Worm (Caenorhabditis elegans): Measurements from ENCODE around the gene Y116F11B.13.

Y116F11B.13 gene

DNA sequence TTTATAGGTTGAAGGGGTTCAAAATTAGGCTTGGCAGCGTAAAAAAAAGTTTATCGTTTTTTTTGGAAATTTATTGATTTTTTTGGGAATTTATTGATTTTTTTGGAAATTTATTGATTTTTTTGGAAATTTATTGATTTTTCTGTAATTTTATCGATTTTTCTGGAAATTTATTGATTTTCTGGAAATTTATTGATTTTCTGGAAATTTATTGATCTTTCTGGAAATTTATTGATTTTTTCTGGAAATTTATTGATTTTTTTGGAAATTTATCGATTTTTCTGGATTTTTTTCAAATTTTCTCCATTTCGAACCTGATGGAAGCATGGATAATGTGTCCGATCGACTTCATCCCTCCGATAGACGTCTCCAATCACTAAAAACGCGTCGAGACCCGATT, 21.8 kb downstream of the Y116F11B.13 start:
- TF ChIP-seq ham-2 (GFP tag; optimal IDR thresholded peaks at IDR 0.05) (no peak), lsy-2 (tag; optimal IDR thresholded peaks at IDR 0.05) (no peak), elt-1 (tag; optimal IDR thresholded peaks at IDR 0.05; ENCODE audit: borderline replicate concordance, insufficient read depth) (no peak), nhr-76 (tag; optimal IDR thresholded peaks at IDR 0.05) (no peak), hlh-1 (tag; optimal IDR thresholded peaks at IDR 0.05) (no peak), nhr-28 (tag; optimal IDR thresholded peaks at IDR 0.05) (no peak), bed-3 (GFP tag; optimal IDR thresholded peaks at IDR 0.05) (no peak), ztf-11 (tag; optimal IDR thresholded peaks at IDR 0.05) (no peak), unc-39 (tag; optimal IDR thresholded peaks at IDR 0.05) (no peak), elt-3 (tag; optimal IDR thresholded peaks at IDR 0.05) (no peak), snpc-4 (tag; optimal IDR thresholded peaks at IDR 0.05) (no peak)

DNA sequence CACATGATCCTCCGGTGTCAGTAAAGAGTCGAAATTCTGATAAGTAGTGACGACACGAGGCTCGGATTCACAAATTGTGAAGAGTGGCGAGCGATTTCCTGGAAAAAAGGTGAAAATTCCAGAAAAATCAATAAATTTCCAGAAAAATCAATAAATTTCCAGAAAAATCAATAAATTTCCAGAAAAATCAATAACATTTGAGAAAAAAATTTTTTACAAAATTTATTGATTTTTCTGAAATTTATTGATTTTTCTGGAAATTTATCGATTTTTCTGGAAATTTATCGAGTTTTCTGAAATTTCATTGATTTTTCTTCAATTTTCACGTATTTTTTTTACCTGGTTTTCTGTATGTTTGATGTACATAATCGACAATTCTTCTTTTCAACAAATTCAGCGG, 23.0 kb downstream of the Y116F11B.13 start:
- TF ChIP-seq pha-4 (tag; optimal IDR thresholded peaks at IDR 0.05) (no peak), sem-2 (GFP tag; optimal IDR thresholded peaks at IDR 0.05) (no peak)

DNA sequence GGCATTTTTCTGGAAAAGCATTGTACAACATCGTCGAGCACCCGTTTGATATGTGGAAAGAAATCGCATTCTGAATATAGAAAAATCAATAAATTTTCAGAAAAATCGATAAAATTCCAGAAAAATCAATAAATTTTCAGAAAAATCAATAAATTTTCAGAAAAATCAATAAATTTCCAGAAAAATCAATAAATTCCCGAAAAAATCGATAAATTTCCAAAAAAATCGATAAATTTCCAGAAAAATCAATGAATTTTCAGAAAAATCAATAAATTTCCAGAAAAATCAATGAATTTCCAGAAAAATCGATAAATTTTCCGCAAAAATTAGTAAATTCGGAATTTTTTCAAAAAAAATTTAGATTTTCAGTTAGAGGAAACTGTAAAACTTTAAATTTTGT, 24.3 kb downstream of the Y116F11B.13 start, which contains the start of gene fars-2:
Gene fars-2 (minus strand): TSS at position 70 of the 400 bp plus-strand sequence.
- TF ChIP-seq lin-32 (GFP tag; optimal IDR thresholded peaks at IDR 0.05), result no peak

DNA sequence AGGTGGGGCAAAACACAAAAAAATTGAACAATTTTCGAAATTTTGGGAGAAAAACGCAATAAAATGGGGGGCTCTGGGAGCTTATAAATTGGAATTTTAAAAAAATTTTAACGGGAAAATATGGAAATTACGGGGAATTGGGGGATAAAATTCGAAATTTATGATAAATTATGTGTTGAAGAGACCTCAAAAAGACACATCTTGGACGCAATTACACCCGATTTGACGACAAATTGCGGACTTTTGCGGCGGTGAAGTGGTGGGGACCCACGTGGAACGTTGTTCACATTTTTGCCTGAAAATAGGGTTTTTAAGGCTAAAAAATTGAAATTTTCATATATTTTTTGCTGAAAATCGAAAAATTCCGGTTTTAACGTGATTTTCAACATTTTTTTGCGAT, 25.8 kb downstream of the Y116F11B.13 start:
- no peak for TF ChIP-seq nhr-12 (tag; optimal IDR thresholded peaks at IDR 0.05)
- TF ChIP-seq mep-1 (tag; optimal IDR thresholded peaks at IDR 0.05), result no peak
- no peak for TF ChIP-seq sptf-1 (tag; optimal IDR thresholded peaks at IDR 0.05)
- TF ChIP-seq ztf-11 (tag; optimal IDR thresholded peaks at IDR 0.05), result no peak
- no peak for TF ChIP-seq cnd-1 (tag; optimal IDR thresholded peaks at IDR 0.05)
- TF ChIP-seq lin-32 (GFP tag; optimal IDR thresholded peaks at IDR 0.05), result no peak
- TF ChIP-seq nhr-2 (tag; optimal IDR thresholded peaks at IDR 0.05), result no peak
- no peak for TF ChIP-seq pha-4 (tag; optimal IDR thresholded peaks at IDR 0.05)
- TF ChIP-seq nhr-76 (tag; optimal IDR thresholded peaks at IDR 0.05), result no peak
- TF ChIP-seq unc-120 (tag; optimal IDR thresholded peaks at IDR 0.05; ENCODE audit: poor library complexity, severe bottlenecking), result no peak
- no peak for TF ChIP-seq lsy-2 (tag; optimal IDR thresholded peaks at IDR 0.05)
- TF ChIP-seq hlh-1 (tag; optimal IDR thresholded peaks at IDR 0.05), result no peak
- no peak for TF ChIP-seq bed-3 (GFP tag; optimal IDR thresholded peaks at IDR 0.05)

DNA sequence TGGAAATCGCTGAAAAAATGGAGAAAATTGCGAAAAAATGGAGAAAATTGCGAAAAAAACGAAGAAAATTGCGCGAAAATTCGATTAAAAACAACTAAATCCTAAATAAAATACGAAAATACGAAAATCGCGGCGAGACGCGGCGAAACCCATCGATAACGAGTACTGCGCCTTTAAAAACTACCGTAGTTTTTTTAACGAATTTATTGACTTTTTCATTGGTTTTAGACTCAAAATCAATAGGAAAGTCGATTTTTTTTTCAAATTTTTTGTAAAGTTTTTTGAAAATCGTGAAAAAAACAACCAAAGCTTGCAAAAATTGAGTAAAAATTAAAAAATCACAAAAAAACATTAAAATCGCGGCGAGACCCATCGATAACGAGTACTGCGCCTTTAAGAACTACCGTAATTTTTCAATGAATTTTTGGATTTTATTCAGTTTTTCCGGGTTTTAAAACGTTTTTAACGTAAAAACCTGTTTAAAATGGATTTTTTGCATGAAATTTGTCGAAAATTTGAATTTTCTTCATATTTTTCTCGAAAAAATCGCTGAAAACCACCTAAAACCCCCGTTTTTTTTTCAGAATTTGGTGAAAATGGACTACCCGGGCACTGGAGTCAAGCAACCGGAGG, 33.1 kb downstream of the Y116F11B.13 start, which contains the start of the genes chk-2 and Y60A3A.19:
Gene chk-2 (minus strand): TSS at position 51 of the 633 bp plus-strand sequence.
Gene Y60A3A.19 (plus strand): TSS at position 583 of the 633 bp plus-strand sequence.
- TF ChIP-seq mep-1 (tag; optimal IDR thresholded peaks at IDR 0.05), result no peak
- TF ChIP-seq ztf-11 (tag; optimal IDR thresholded peaks at IDR 0.05), result no peak
- no peak for TF ChIP-seq pha-4 (tag; optimal IDR thresholded peaks at IDR 0.05)
- TF ChIP-seq lin-13 (tag; optimal IDR thresholded peaks at IDR 0.05), result no peak
- no peak for TF ChIP-seq nhr-76 (tag; optimal IDR thresholded peaks at IDR 0.05)
- TF ChIP-seq blmp-1 (tag; optimal IDR thresholded peaks at IDR 0.05), result no peak
- TF ChIP-seq lin-32 (GFP tag; optimal IDR thresholded peaks at IDR 0.05), result no peak
- no peak for TF ChIP-seq sptf-1 (tag; optimal IDR thresholded peaks at IDR 0.05)
- TF ChIP-seq elt-3 (tag; optimal IDR thresholded peaks at IDR 0.05), result no peak
- TF ChIP-seq drap-1 (GFP tag; optimal IDR thresholded peaks at IDR 0.05), result no peak
- no peak for TF ChIP-seq unc-120 (tag; optimal IDR thresholded peaks at IDR 0.05; ENCODE audit: poor library complexity, severe bottlenecking)
- no peak for TF ChIP-seq lsy-2 (tag; optimal IDR thresholded peaks at IDR 0.05)
- TF ChIP-seq nhr-237 (tag; optimal IDR thresholded peaks at IDR 0.05), result no peak
- TF ChIP-seq nhr-2 (tag; optimal IDR thresholded peaks at IDR 0.05), result no peak
- no peak for TF ChIP-seq zip-8 (tag; optimal IDR thresholded peaks at IDR 0.05)
- TF ChIP-seq ceh-83 (GFP tag; optimal IDR thresholded peaks at IDR 0.05), result no peak
- no peak for TF ChIP-seq unc-39 (tag; optimal IDR thresholded peaks at IDR 0.05)
- no peak for TF ChIP-seq ceh-43 (GFP tag; optimal IDR thresholded peaks at IDR 0.05)
- TF ChIP-seq ces-1 (GFP tag; optimal IDR thresholded peaks at IDR 0.05), result no peak

DNA sequence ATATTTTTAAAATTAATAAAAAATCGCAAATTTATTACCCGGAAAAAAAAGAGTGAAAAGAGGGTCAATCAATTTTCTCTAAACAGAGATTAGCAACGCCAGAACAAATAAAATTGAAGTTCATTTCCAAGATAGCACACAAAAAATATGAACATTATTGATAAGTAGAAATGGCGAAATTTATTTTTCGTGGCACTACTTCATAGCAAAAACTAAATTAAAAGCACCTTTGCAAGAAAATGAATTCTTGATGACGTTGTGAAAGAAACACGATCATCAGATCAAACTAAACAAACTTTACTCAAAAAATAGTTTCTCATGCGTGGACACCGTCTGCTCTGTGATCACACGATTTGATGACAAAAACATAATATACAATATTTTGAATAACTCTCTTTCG, 39.6 kb downstream of the Y116F11B.13 start, which contains the start of gene Y60A3A.16:
Gene Y60A3A.16 (minus strand): TSS at position 101 of the 400 bp plus-strand sequence.
- TF ChIP-seq lin-32 (GFP tag; optimal IDR thresholded peaks at IDR 0.05), result no peak
- no peak for TF ChIP-seq ztf-11 (tag; optimal IDR thresholded peaks at IDR 0.05)

All from whole organism, mixed stage, embryonic.